Worm (Caenorhabditis elegans) whole organism, mixed stage, embryonic: Measurements from ENCODE around the gene glb-23.

Experiments used
- ceh-83 ChIP-seq: fragments of 200-800 bp; sonication (Bioruptor generic); optimal IDR thresholded peaks from 2 replicates; lab custom pipeline; 2018; ENCODE audit warnings: mild to moderate bottlenecking, missing genetic modification characterization, missing compliant biosample characterization
- lin-13 ChIP-seq: fragments of 150-350 bp; optimal IDR thresholded peaks from 2 replicates; lab custom pipeline; 2014; ENCODE audit warnings: missing biosample characterization, missing genetic modification characterization
- nhr-2 ChIP-seq: fragments of 150-350 bp; optimal IDR thresholded peaks from 2 replicates; lab custom pipeline; 2014; ENCODE audit warnings: missing biosample characterization, missing genetic modification characterization
- nhr-237 ChIP-seq: fragments of 150-350 bp; optimal IDR thresholded peaks from 2 replicates; lab custom pipeline; 2014; ENCODE audit warnings: missing biosample characterization, missing genetic modification characterization
- pha-4 ChIP-seq: fragments of 150-350 bp; optimal IDR thresholded peaks from 2 replicates; lab custom pipeline; 2018; ENCODE audit warnings: missing biosample characterization, missing genetic modification reagents, missing genetic modification characterization
- unc-120 ChIP-seq: sonication (generic microtip); optimal IDR thresholded peaks from 2 replicates; lab custom pipeline; 2017; ENCODE audit warnings: missing genetic modification characterization, missing compliant biosample characterization; ENCODE audit not compliant: poor library complexity, severe bottlenecking
- unc-39 ChIP-seq: fragments of 150-350 bp; optimal IDR thresholded peaks from 2 replicates; lab custom pipeline; 2014; ENCODE audit warnings: missing biosample characterization, missing genetic modification characterization
- unc-62 ChIP-seq: fragments of 150-350 bp; optimal IDR thresholded peaks from 2 replicates; lab custom pipeline; 2014; ENCODE audit warnings: missing biosample characterization, missing genetic modification reagents, missing genetic modification characterization
- ztf-11 ChIP-seq: fragments of 150-350 bp; optimal IDR thresholded peaks from 2 replicates; lab custom pipeline; 2014; ENCODE audit warnings: missing biosample characterization, missing genetic modification characterization

- no peak for TF ChIP-seq unc-39 (tag; lab: Kevin White, UChicago)
- no peak for TF ChIP-seq ceh-83 (GFP tag; lab: Kevin White, UChicago)
- no peak for TF ChIP-seq lin-13 (tag; lab: Kevin White, UChicago)
- no peak for TF ChIP-seq unc-62 (GFP tag; lab: Kevin White, UChicago)
- TF ChIP-seq nhr-237 (tag; lab: Kevin White, UChicago), result no peak
- TF ChIP-seq unc-120, result no peak
- no peak for TF ChIP-seq pha-4 (tag; lab: Kevin White, UChicago)
- no peak for TF ChIP-seq nhr-2
- no peak for TF ChIP-seq ztf-11 (tag; lab: Kevin White, UChicago)
Measured at ce11 chrIV:7246553-7246952, 27.3 kb upstream of the glb-23 start, which contains the start of gene col-114.
